Fruit fly (Drosophila melanogaster) whole organism, embryonic: Measurements from ENCODE around the gene GstO3.

Source experiments
- Antp ChIP-seq: fragments of 200-800 bp; sonication (Bioruptor generic); optimal IDR thresholded peaks from 3 replicates; lab custom pipeline; 2016; ENCODE audit warnings: missing biosample characterization, missing genetic modification characterization
- Atf6 ChIP-seq: fragments of 200-800 bp; sonication (Bioruptor generic); IDR thresholded peaks from 2 replicates; pipeline ENCODE4 v1.3.6; 2022; ENCODE audit warnings: missing biosample characterization, missing genetic modification characterization
- CG10147 ChIP-seq: fragments of 200-800 bp; sonication (Bioruptor generic); optimal IDR thresholded peaks from 2 replicates; lab custom pipeline; 2019; ENCODE audit warnings: missing biosample characterization, mild to moderate bottlenecking, missing genetic modification characterization, moderate library complexity
- CG12659 ChIP-seq: fragments of 200-800 bp; sonication (Bioruptor generic); optimal IDR thresholded peaks from 3 replicates; lab custom pipeline; 2017; ENCODE audit warnings: mild to moderate bottlenecking, missing biosample characterization, missing genetic modification reagents, missing genetic modification characterization
- CG13287 ChIP-seq: fragments of 200-800 bp; sonication (Bioruptor generic); IDR thresholded peaks from 2 replicates; pipeline ENCODE4 v1.3.6; 2022; ENCODE audit warnings: missing biosample characterization, missing genetic modification characterization; ENCODE audit not compliant: partially characterized antibody
- CG15514 ChIP-seq: fragments of 200-800 bp; sonication (Bioruptor generic); optimal IDR thresholded peaks from 3 replicates; lab custom pipeline; 2017; ENCODE audit warnings: missing biosample characterization, missing genetic modification characterization, mild to moderate bottlenecking, moderate library complexity, missing genetic modification reagents
- CG16813 ChIP-seq: fragments of 200-800 bp; sonication (Bioruptor generic); IDR thresholded peaks from 3 replicates; pipeline ENCODE4 v1.3.6; 2022; ENCODE audit warnings: missing biosample characterization, missing genetic modification characterization; ENCODE audit not compliant: partially characterized antibody
- CG17186 ChIP-seq: fragments of 200-800 bp; sonication (Bioruptor generic); optimal IDR thresholded peaks from 3 replicates; lab custom pipeline; 2017; ENCODE audit warnings: missing biosample characterization, missing genetic modification reagents, missing genetic modification characterization
- CG2129 ChIP-seq: fragments of 200-800 bp; sonication (Bioruptor generic); IDR thresholded peaks from 2 replicates; pipeline ENCODE4 v1.3.6; 2022; ENCODE audit warnings: missing biosample characterization, missing genetic modification characterization; ENCODE audit not compliant: partially characterized antibody
- CG2199 ChIP-seq: fragments of 200-800 bp; sonication (Bioruptor generic); IDR thresholded peaks from 3 replicates; pipeline ENCODE4 v1.3.6; 2022; ENCODE audit warnings: missing biosample characterization, missing genetic modification characterization
- CG30403 ChIP-seq: fragments of 200-800 bp; sonication (Bioruptor generic); optimal IDR thresholded peaks from 3 replicates; lab custom pipeline; 2016; ENCODE audit warnings: missing biosample characterization, missing genetic modification characterization
- CG34224 ChIP-seq: fragments of 200-800 bp; sonication (Bioruptor generic); IDR thresholded peaks from 3 replicates; pipeline ENCODE4 v1.3.6; 2022; ENCODE audit warnings: missing biosample characterization, missing genetic modification characterization; ENCODE audit not compliant: partially characterized antibody
- CG3847 ChIP-seq: fragments of 200-800 bp; sonication (Bioruptor generic); IDR thresholded peaks from 2 replicates; pipeline ENCODE4 v1.3.6; 2022; ENCODE audit warnings: missing biosample characterization, missing genetic modification characterization
- CG3995 ChIP-seq: fragments of 200-800 bp; sonication (Bioruptor generic); optimal IDR thresholded peaks from 3 replicates; lab custom pipeline; 2016; ENCODE audit warnings: missing biosample characterization, missing genetic modification characterization
- CG4854 ChIP-seq: fragments of 200-800 bp; sonication (Bioruptor generic); optimal IDR thresholded peaks from 2 replicates; lab custom pipeline; 2016; ENCODE audit warnings: missing biosample characterization, missing genetic modification characterization, inconsistent platforms
- CG8388 ChIP-seq: fragments of 200-800 bp; sonication (Bioruptor generic); optimal IDR thresholded peaks from 2 replicates; lab custom pipeline; 2019; ENCODE audit warnings: missing biosample characterization, mild to moderate bottlenecking, missing genetic modification characterization, moderate library complexity
- CG9437 ChIP-seq: fragments of 200-800 bp; sonication (Bioruptor generic); optimal IDR thresholded peaks from 2 replicates; lab custom pipeline; 2018; ENCODE audit warnings: missing biosample characterization, mild to moderate bottlenecking, missing genetic modification characterization
- CG9797 ChIP-seq: fragments of 200-800 bp; sonication (Bioruptor generic); optimal IDR thresholded peaks from 3 replicates; lab custom pipeline; 2018; ENCODE audit warnings: missing biosample characterization, mild to moderate bottlenecking, missing genetic modification characterization
- Dref ChIP-seq: fragments of 200-800 bp; sonication (Bioruptor generic); IDR thresholded peaks from 2 replicates; pipeline ENCODE4 v1.3.6; 2022; ENCODE audit warnings: missing biosample characterization, missing genetic modification characterization
- HmgD ChIP-seq: fragments of 200-800 bp; sonication (Bioruptor generic); optimal IDR thresholded peaks from 3 replicates; lab custom pipeline; 2016; ENCODE audit warnings: missing biosample characterization, missing genetic modification characterization
- Hr78 ChIP-seq, 2 experiments: fragments of 200-800 bp in 1 of 2; fragments of >200 bp in 1 of 2; sonication (Bioruptor generic) in 1 of 2; optimal IDR thresholded peaks; 2 replicates each; lab custom pipeline; 2017 to 2019; ENCODE audit warnings: missing biosample characterization in 2 of 2, missing genetic modification characterization in 2 of 2, mild to moderate bottlenecking in 1 of 2, moderate library complexity in 1 of 2
- MBD-R2 ChIP-seq: fragments of 200-800 bp; sonication (Bioruptor generic); IDR thresholded peaks from 2 replicates; pipeline ENCODE4 v1.3.6; 2022; ENCODE audit warnings: missing biosample characterization, missing genetic modification characterization
- Nf-YB ChIP-seq: fragments of 200-800 bp; sonication (Bioruptor generic); optimal IDR thresholded peaks from 3 replicates; lab custom pipeline; 2019; ENCODE audit warnings: missing biosample characterization, mild to moderate bottlenecking, missing genetic modification characterization, moderate library complexity
- Pdp1 ChIP-seq, 2 experiments: fragments of 200-800 bp; sonication (Bioruptor generic); optimal IDR thresholded peaks; 3 replicates each; lab custom pipeline; 2016; ENCODE audit warnings: missing biosample characterization in 2 of 2, missing genetic modification characterization in 2 of 2, mild to moderate bottlenecking in 1 of 2, moderate library complexity in 1 of 2
- Poxn ChIP-seq: fragments of 200-800 bp; sonication (Bioruptor generic); IDR thresholded peaks from 2 replicates; pipeline ENCODE4 v1.3.6; 2022; ENCODE audit warnings: missing biosample characterization, missing genetic modification characterization
- Xbp1 ChIP-seq: fragments of 200-800 bp; sonication (Bioruptor generic); optimal IDR thresholded peaks from 3 replicates; lab custom pipeline; 2016; ENCODE audit warnings: missing biosample characterization, mild to moderate bottlenecking, missing genetic modification characterization
- bbx ChIP-seq: fragments of 200-800 bp; sonication (Bioruptor generic); IDR thresholded peaks from 2 replicates; pipeline ENCODE4 v1.3.6; 2022; ENCODE audit warnings: missing biosample characterization, missing genetic modification characterization; ENCODE audit not compliant: partially characterized antibody
- chinmo ChIP-seq: fragments of 200-800 bp; sonication (Bioruptor generic); IDR thresholded peaks from 4 replicates; pipeline ENCODE4 v1.3.6; 2022; ENCODE audit warnings: missing biosample characterization, missing genetic modification characterization; ENCODE audit not compliant: partially characterized antibody
- exex ChIP-seq: fragments of 200-800 bp; sonication (Bioruptor generic); optimal IDR thresholded peaks from 4 replicates; lab custom pipeline; 2018; ENCODE audit warnings: missing biosample characterization, mild to moderate bottlenecking, missing genetic modification characterization, moderate library complexity
- fd3F ChIP-seq: fragments of 200-800 bp; sonication (Bioruptor generic); optimal IDR thresholded peaks from 2 replicates; lab custom pipeline; 2018; ENCODE audit warnings: missing biosample characterization, mild to moderate bottlenecking, missing genetic modification characterization, moderate library complexity
- grn ChIP-seq: fragments of 200-800 bp; sonication (Bioruptor generic); optimal IDR thresholded peaks from 3 replicates; lab custom pipeline; 2017; ENCODE audit warnings: missing biosample characterization, missing genetic modification characterization
- hb ChIP-seq: fragments of 200-800 bp; sonication (Bioruptor generic); IDR thresholded peaks from 3 replicates; pipeline ENCODE4 v1.3.6; 2022; ENCODE audit warnings: missing biosample characterization, missing genetic modification characterization; ENCODE audit not compliant: partially characterized antibody
- hkb ChIP-seq, 2 experiments: fragments of 200-800 bp in 1 of 2; fragments of >200 bp in 1 of 2; sonication (Bioruptor generic) in 1 of 2; IDR thresholded peaks in 1 of 2; optimal IDR thresholded peaks in 1 of 2; 2 replicates each; pipeline versions ENCODE4 v1.3.6 to Lab custom; 2017 to 2022; ENCODE audit warnings: missing biosample characterization in 1 of 2, missing genetic modification characterization in 1 of 2
- inv ChIP-seq: fragments of 200-800 bp; sonication (Bioruptor generic); IDR thresholded peaks from 2 replicates; pipeline ENCODE4 v1.3.6; 2022; ENCODE audit warnings: missing biosample characterization, missing genetic modification characterization; ENCODE audit not compliant: partially characterized antibody
- nmo ChIP-seq: fragments of 200-800 bp; sonication (Bioruptor generic); optimal IDR thresholded peaks from 2 replicates; lab custom pipeline; 2018; ENCODE audit warnings: missing biosample characterization, mild to moderate bottlenecking, missing genetic modification characterization, moderate library complexity
- onecut ChIP-seq: fragments of 200-800 bp; sonication (Bioruptor generic); IDR thresholded peaks from 2 replicates; pipeline ENCODE4 v1.3.6; 2022; ENCODE audit warnings: missing biosample characterization, missing genetic modification characterization
- pzg ChIP-seq: fragments of 200-800 bp; sonication (Bioruptor generic); optimal IDR thresholded peaks from 3 replicates; lab custom pipeline; 2018; ENCODE audit warnings: missing biosample characterization, mild to moderate bottlenecking, missing genetic modification characterization, moderate library complexity
- row ChIP-seq: fragments of 200-800 bp; sonication (Bioruptor generic); IDR thresholded peaks from 3 replicates; pipeline ENCODE4 v1.3.6; 2022; ENCODE audit warnings: missing biosample characterization, missing genetic modification characterization
- sens ChIP-seq: fragments of 200-800 bp; sonication (Bioruptor generic); peaks from one replicate; lab custom pipeline; 2016; ENCODE audit warnings: missing biosample characterization, missing genetic modification characterization
- so ChIP-seq: fragments of 200-800 bp; sonication (Bioruptor generic); IDR thresholded peaks from 3 replicates; pipeline ENCODE4 v1.3.6; 2022; ENCODE audit warnings: missing biosample characterization, missing genetic modification characterization
- sug ChIP-seq: fragments of 200-800 bp; optimal IDR thresholded peaks from 2 replicates; lab custom pipeline; 2019; ENCODE audit warnings: missing biosample characterization, mild to moderate bottlenecking, missing genetic modification characterization, moderate library complexity
- tio ChIP-seq: fragments of 200-800 bp; sonication (Bioruptor generic); optimal IDR thresholded peaks from 2 replicates; lab custom pipeline; 2017; ENCODE audit warnings: missing biosample characterization, missing genetic modification characterization, inconsistent platforms
- unpg ChIP-seq: fragments of 200-800 bp; sonication (Bioruptor generic); optimal IDR thresholded peaks from 3 replicates; lab custom pipeline; 2018; ENCODE audit warnings: missing biosample characterization, mild to moderate bottlenecking, missing genetic modification characterization, moderate library complexity

The GstO3 gene

dm6 chr3L:8528546-8528945 is 9.9 kb downstream of the GstO3 start (continued):
- TF ChIP-seq unpg = no peak
- TF ChIP-seq chinmo (GFP tag; lab: Robert Waterston, UW) = peak; percentile 55; the same call in 1 of the 4 replicates
- TF ChIP-seq CG10147 = no peak
- no peak for TF ChIP-seq fd3F

dm6 chr3L:8529701-8530100 is 11.0 kb downstream of the GstO3 start:
- TF ChIP-seq grn (GFP tag; lab: Kevin White, UChicago) = peak; percentile 16
- TF ChIP-seq CG2199 (GFP tag; lab: Robert Waterston, UW) = 0 out of 3 replicates have a peak, but pooled peaks have one; percentile 52
- no peak for TF ChIP-seq Atf6 (GFP tag; lab: Robert Waterston, UW)
- peak in 1 of 2 experiments; percentile 79 for TF ChIP-seq Pdp1 (GFP tag; optimal IDR thresholded peaks at IDR 0.05; lab: Kevin White, UChicago)
- no peak for TF ChIP-seq CG3847 (GFP tag; lab: Robert Waterston, UW)
- TF ChIP-seq row (GFP tag; lab: Robert Waterston, UW) = 0 out of 3 replicates have a peak, but pooled peaks have one; percentile 9
- TF ChIP-seq, all 482 proteins: peak for 4

dm6 chr3L:8534386-8535306 is 16.0 kb downstream of the GstO3 start, which contains the start of gene ergic53:
Gene ergic53 (plus strand): TSS chr3L:8534977.
- TF ChIP-seq inv (GFP tag; lab: Robert Waterston, UW) (peak; percentile 56), CG8388 (GFP tag; lab: Kevin White, UChicago) (no peak), sens (GFP tag; lab: Kevin White, UChicago) (peak; percentile 32), CG4854 (no peak), nmo (peak; percentile 31), CG9797 (GFP tag; lab: Kevin White, UChicago) (peak; percentile 31), bbx (GFP tag; lab: Robert Waterston, UW) (peak; percentile 76), Poxn (GFP tag; lab: Robert Waterston, UW) (no peak), CG13287 (GFP tag; lab: Robert Waterston, UW) (peak; percentile 76), exex (tag; lab: Kevin White, UChicago) (peak; percentile 33), so (GFP tag; lab: Robert Waterston, UW) (no peak), CG2129 (peak; percentile 42), hkb (optimal IDR thresholded peaks at IDR 0.05; lab: Kevin White, UChicago) (no peak), hkb (GFP tag; IDR thresholded peaks at IDR 0.05; lab: Robert Waterston, UW) (peak; percentile 43; the same call in 1 of the 2 replicates), HmgD (GFP tag; lab: Kevin White, UChicago) (no peak), CG3995 (no peak), onecut (no peak), MBD-R2 (GFP tag; lab: Robert Waterston, UW) (peak; percentile 87), CG34224 (GFP tag; lab: Robert Waterston, UW) (peak; percentile 77), CG17186 (GFP tag; lab: Kevin White, UChicago) (peak; percentile 11), sug (tag; lab: Kevin White, UChicago) (peak; percentile 28), CG30403 (peak; percentile 8), Antp (GFP tag; lab: Kevin White, UChicago) (no peak), Nf-YB (GFP tag; lab: Kevin White, UChicago) (peak; percentile 14), CG12659 (GFP tag; lab: Kevin White, UChicago) (peak; percentile 44), Dref (GFP tag; lab: Robert Waterston, UW) (peak; percentile 82), CG15514 (GFP tag; lab: Kevin White, UChicago) (peak; percentile 28), tio (GFP tag; lab: Kevin White, UChicago) (no peak), pzg (GFP tag; lab: Kevin White, UChicago) (peak; percentile 48), Hr78 (GFP tag; optimal IDR thresholded peaks at IDR 0.05; lab: Kevin White, UChicago) (no peak), Xbp1 (GFP tag; lab: Kevin White, UChicago) (peak; percentile 89), CG16813 (GFP tag; lab: Robert Waterston, UW) (peak; percentile 77), hb (GFP tag; lab: Robert Waterston, UW) (peak; percentile 78), CG9437 (no peak)
